Fruit fly (Drosophila melanogaster) whole organism, embryonic: ENCODE results near the gene MFS18.

Experiments
- Blimp-1 ChIP-seq: fragments of 200-800 bp; sonication (Bioruptor generic); optimal IDR thresholded peaks from 3 replicates; lab custom pipeline; 2018; ENCODE audit warnings: missing biosample characterization, missing genetic modification characterization, mild to moderate bottlenecking, moderate library complexity, missing genetic modification reagents
- CG10147 ChIP-seq: fragments of 200-800 bp; sonication (Bioruptor generic); optimal IDR thresholded peaks from 2 replicates; lab custom pipeline; 2019; ENCODE audit warnings: missing biosample characterization, mild to moderate bottlenecking, missing genetic modification characterization, moderate library complexity
- CG10209 ChIP-seq: fragments of 200-800 bp; sonication (Bioruptor generic); optimal IDR thresholded peaks from 3 replicates; lab custom pipeline; 2017; ENCODE audit warnings: missing biosample characterization, mild to moderate bottlenecking, missing genetic modification characterization, missing genetic modification reagents
- CG1024 ChIP-seq: fragments of 200-800 bp; sonication (Bioruptor generic); IDR thresholded peaks from 2 replicates; pipeline ENCODE4 v1.3.6; 2022; ENCODE audit warnings: missing biosample characterization, missing genetic modification characterization
- CG10462 ChIP-seq: fragments of 200-800 bp; sonication (Bioruptor generic); optimal IDR thresholded peaks from 2 replicates; lab custom pipeline; 2016; ENCODE audit warnings: missing biosample characterization, missing genetic modification characterization
- CG10565 ChIP-seq: fragments of 200-800 bp; sonication (Bioruptor generic); optimal IDR thresholded peaks from 3 replicates; lab custom pipeline; 2016; ENCODE audit warnings: missing biosample characterization, mild to moderate bottlenecking, missing genetic modification characterization
- CG12659 ChIP-seq: fragments of 200-800 bp; sonication (Bioruptor generic); optimal IDR thresholded peaks from 3 replicates; lab custom pipeline; 2017; ENCODE audit warnings: mild to moderate bottlenecking, missing biosample characterization, missing genetic modification reagents, missing genetic modification characterization
- CG12769 ChIP-seq: fragments of 200-800 bp; sonication (Bioruptor generic); optimal IDR thresholded peaks from 2 replicates; lab custom pipeline; 2019; ENCODE audit warnings: missing biosample characterization, mild to moderate bottlenecking, missing genetic modification characterization, moderate library complexity
- CG1602 ChIP-seq: fragments of 200-800 bp; sonication (Bioruptor generic); optimal IDR thresholded peaks from 3 replicates; lab custom pipeline; 2016; ENCODE audit warnings: missing biosample characterization, missing genetic modification characterization
- CG16779 ChIP-seq: fragments of 200-800 bp; sonication (Bioruptor generic); IDR thresholded peaks from 2 replicates; pipeline ENCODE4 v1.3.6; 2022; ENCODE audit warnings: missing biosample characterization, missing genetic modification characterization
- CG17568 ChIP-seq: fragments of 200-800 bp; sonication (Bioruptor generic); optimal IDR thresholded peaks from 2 replicates; lab custom pipeline; 2018; ENCODE audit warnings: missing biosample characterization, mild to moderate bottlenecking, missing genetic modification characterization, moderate library complexity
- CG1832 ChIP-seq: fragments of 200-800 bp; sonication (Bioruptor generic); optimal IDR thresholded peaks from 2 replicates; lab custom pipeline; 2017; ENCODE audit warnings: missing biosample characterization, mild to moderate bottlenecking, missing genetic modification characterization, inconsistent platforms
- CG31365 ChIP-seq: fragments of 200-800 bp; sonication (Bioruptor generic); optimal IDR thresholded peaks from 2 replicates; lab custom pipeline; 2018; ENCODE audit warnings: missing biosample characterization, mild to moderate bottlenecking, missing genetic modification characterization
- CG31388 ChIP-seq: fragments of 200-800 bp; sonication (Bioruptor generic); optimal IDR thresholded peaks from 2 replicates; lab custom pipeline; 2016; ENCODE audit warnings: missing biosample characterization, missing genetic modification characterization
- CG32532 ChIP-seq: fragments of 200-800 bp; sonication (Bioruptor generic); IDR thresholded peaks from 2 replicates; pipeline ENCODE4 v1.3.6; 2022; ENCODE audit warnings: missing biosample characterization, missing genetic modification characterization
- CG4360 ChIP-seq: fragments of 200-800 bp; sonication (Bioruptor generic); IDR thresholded peaks from 2 replicates; pipeline ENCODE4 v1.3.6; 2022; ENCODE audit warnings: missing biosample characterization, missing genetic modification characterization
- CG5245 ChIP-seq: fragments of 200-800 bp; sonication (Bioruptor generic); optimal IDR thresholded peaks from 3 replicates; lab custom pipeline; 2016; ENCODE audit warnings: missing biosample characterization, missing genetic modification characterization
- CG6272 ChIP-seq: fragments of 200-800 bp; sonication (Bioruptor generic); IDR thresholded peaks from 2 replicates; pipeline ENCODE4 v1.3.6; 2022; ENCODE audit warnings: missing biosample characterization, missing genetic modification characterization
- CG7357 ChIP-seq: fragments of 200-800 bp; sonication (Bioruptor generic); IDR thresholded peaks from 3 replicates; pipeline ENCODE4 v1.3.6; 2022; ENCODE audit warnings: missing biosample characterization, missing genetic modification characterization
- CG8924 ChIP-seq: fragments of 200-800 bp; optimal IDR thresholded peaks from 3 replicates; lab custom pipeline; 2019; ENCODE audit warnings: missing biosample characterization, mild to moderate bottlenecking, missing genetic modification characterization, moderate library complexity
- Dref ChIP-seq: fragments of 200-800 bp; sonication (Bioruptor generic); IDR thresholded peaks from 2 replicates; pipeline ENCODE4 v1.3.6; 2022; ENCODE audit warnings: missing biosample characterization, missing genetic modification characterization
- Gug ChIP-seq: fragments of 200-800 bp; sonication (Bioruptor generic); IDR thresholded peaks from 4 replicates; pipeline ENCODE4 v1.3.6; 2022; ENCODE audit warnings: missing biosample characterization, missing genetic modification characterization
- H15 ChIP-seq: fragments of 200-800 bp; sonication (Bioruptor generic); IDR thresholded peaks from 3 replicates; pipeline ENCODE4 v1.3.6; 2022; ENCODE audit warnings: missing biosample characterization, missing genetic modification characterization
- H2.0 ChIP-seq: fragments of 200-800 bp; sonication (Bioruptor generic); IDR thresholded peaks from 2 replicates; pipeline ENCODE4 v1.3.6; 2022; ENCODE audit warnings: missing biosample characterization, missing genetic modification characterization
- HmgZ ChIP-seq: fragments of 200-800 bp; sonication (Bioruptor generic); optimal IDR thresholded peaks from 2 replicates; lab custom pipeline; 2018; ENCODE audit warnings: missing biosample characterization, mild to moderate bottlenecking, missing genetic modification characterization
- Lpt ChIP-seq: fragments of >200 bp; optimal IDR thresholded peaks from 2 replicates; lab custom pipeline; 2018; ENCODE audit warnings: missing biosample characterization, missing genetic modification characterization
- Mad ChIP-seq: fragments of 200-800 bp; sonication (Bioruptor generic); optimal IDR thresholded peaks from 2 replicates; lab custom pipeline; 2016; ENCODE audit warnings: missing biosample characterization, missing genetic modification characterization
- Med ChIP-seq: fragments of 200-800 bp; sonication (Bioruptor generic); peaks from one replicate; lab custom pipeline; 2016; ENCODE audit warnings: missing biosample characterization, missing genetic modification characterization, mild to moderate bottlenecking, inconsistent platforms, moderate library complexity
- Poxn ChIP-seq: fragments of 200-800 bp; sonication (Bioruptor generic); IDR thresholded peaks from 2 replicates; pipeline ENCODE4 v1.3.6; 2022; ENCODE audit warnings: missing biosample characterization, missing genetic modification characterization
- Side ChIP-seq: fragments of 200-800 bp; sonication (Bioruptor generic); optimal IDR thresholded peaks from 2 replicates; lab custom pipeline; 2016; ENCODE audit warnings: missing biosample characterization, missing genetic modification characterization
- Sin3A ChIP-seq: fragments of >200 bp; optimal IDR thresholded peaks from 2 replicates; lab custom pipeline; 2018
- YL-1 ChIP-seq: fragments of 200-800 bp; sonication (Bioruptor generic); optimal IDR thresholded peaks from 3 replicates; lab custom pipeline; 2017; ENCODE audit warnings: missing biosample characterization, mild to moderate bottlenecking, missing genetic modification characterization
- ara ChIP-seq: fragments of 200-800 bp; sonication (Bioruptor generic); IDR thresholded peaks from 2 replicates; pipeline ENCODE4 v1.3.6; 2022; ENCODE audit warnings: missing biosample characterization, missing genetic modification characterization
- bowl ChIP-seq: fragments of 200-800 bp; sonication (Bioruptor generic); IDR thresholded peaks from 2 replicates; pipeline ENCODE4 v1.3.6; 2022; ENCODE audit warnings: missing biosample characterization, missing genetic modification characterization
- crc ChIP-seq: fragments of 200-800 bp; sonication (Bioruptor generic); optimal IDR thresholded peaks from 2 replicates; lab custom pipeline; 2016; ENCODE audit warnings: missing biosample characterization, missing genetic modification characterization
- dpn ChIP-seq, 2 experiments: fragments of 200-800 bp; sonication (Bioruptor generic); optimal IDR thresholded peaks; 3 replicates each; lab custom pipeline; 2016; ENCODE audit warnings: missing biosample characterization in 2 of 2, missing genetic modification characterization in 2 of 2
- fd96Cb ChIP-seq: fragments of 200-800 bp; sonication (Bioruptor generic); optimal IDR thresholded peaks from 2 replicates; lab custom pipeline; 2018; ENCODE audit warnings: missing biosample characterization, mild to moderate bottlenecking, missing genetic modification characterization, moderate library complexity
- jing ChIP-seq: fragments of 200-800 bp; sonication (Bioruptor generic); optimal IDR thresholded peaks from 2 replicates; lab custom pipeline; 2018; ENCODE audit warnings: missing biosample characterization, mild to moderate bottlenecking, missing genetic modification characterization
- jumu ChIP-seq: fragments of 200-800 bp; sonication (Bioruptor generic); optimal IDR thresholded peaks from 3 replicates; lab custom pipeline; 2016; ENCODE audit warnings: missing biosample characterization, missing genetic modification characterization
- knrl ChIP-seq: fragments of 200-800 bp; sonication (Bioruptor generic); IDR thresholded peaks from 3 replicates; pipeline ENCODE4 v1.3.6; 2022; ENCODE audit warnings: missing biosample characterization, missing genetic modification characterization; ENCODE audit not compliant: partially characterized antibody
- mld ChIP-seq: fragments of 200-800 bp; sonication (Bioruptor generic); IDR thresholded peaks from 3 replicates; pipeline ENCODE4 v1.3.6; 2022; ENCODE audit warnings: missing biosample characterization, missing genetic modification characterization; ENCODE audit not compliant: partially characterized antibody
- onecut ChIP-seq: fragments of 200-800 bp; sonication (Bioruptor generic); IDR thresholded peaks from 2 replicates; pipeline ENCODE4 v1.3.6; 2022; ENCODE audit warnings: missing biosample characterization, missing genetic modification characterization
- org-1 ChIP-seq: fragments of 200-800 bp; sonication (Bioruptor generic); optimal IDR thresholded peaks from 2 replicates; lab custom pipeline; 2017; ENCODE audit warnings: missing biosample characterization, missing genetic modification characterization
- pfk ChIP-seq: fragments of 200-800 bp; sonication (Bioruptor generic); optimal IDR thresholded peaks from 2 replicates; lab custom pipeline; 2018; ENCODE audit warnings: missing biosample characterization, mild to moderate bottlenecking, missing genetic modification characterization, moderate library complexity
- row ChIP-seq: fragments of 200-800 bp; sonication (Bioruptor generic); IDR thresholded peaks from 3 replicates; pipeline ENCODE4 v1.3.6; 2022; ENCODE audit warnings: missing biosample characterization, missing genetic modification characterization
- sug ChIP-seq: fragments of 200-800 bp; optimal IDR thresholded peaks from 2 replicates; lab custom pipeline; 2019; ENCODE audit warnings: missing biosample characterization, mild to moderate bottlenecking, missing genetic modification characterization, moderate library complexity
- tna ChIP-seq: fragments of 200-800 bp; sonication (Bioruptor generic); IDR thresholded peaks from 2 replicates; pipeline ENCODE4 v1.3.6; 2022; ENCODE audit warnings: missing biosample characterization, missing genetic modification characterization; ENCODE audit not compliant: partially characterized antibody
- vvl ChIP-seq: fragments of 200-800 bp; sonication (Bioruptor generic); IDR thresholded peaks from 2 replicates; pipeline ENCODE4 v1.3.6; 2022; ENCODE audit warnings: missing biosample characterization, missing genetic modification characterization
- yki ChIP-seq: fragments of >200 bp; optimal IDR thresholded peaks from 3 replicates; lab custom pipeline; 2018
- z ChIP-seq: fragments of 200-800 bp; sonication (Bioruptor generic); IDR thresholded peaks from 3 replicates; pipeline ENCODE4 v1.3.6; 2022; ENCODE audit warnings: missing biosample characterization, missing genetic modification characterization

MFS18 gene

dm6 chr2L:4440881-4441737 is 7.3 kb downstream of the MFS18 start, which contains the start of gene CG15431 (continued):
- TF ChIP-seq Gug (GFP tag; lab: Robert Waterston, UW) (peak; percentile 33; the same call in 1 of the 4 replicates), CG32532 (GFP tag; lab: Robert Waterston, UW) (peak; percentile 76), CG8924 (tag; lab: Kevin White, UChicago) (peak; percentile 56), knrl (GFP tag; lab: Robert Waterston, UW) (no peak), CG5245 (GFP tag; lab: Kevin White, UChicago) (peak; percentile 14), yki (lab: Kevin White, UChicago) (no peak), tna (no peak), CG1024 (GFP tag; lab: Robert Waterston, UW) (0 out of 2 replicates have a peak, but pooled peaks have one; percentile 40), CG10209 (GFP tag; lab: Kevin White, UChicago) (peak; percentile 50), YL-1 (GFP tag; lab: Kevin White, UChicago) (no peak), H15 (GFP tag; lab: Robert Waterston, UW) (peak; percentile 65; the same call in 2 of the 3 replicates), CG10565 (GFP tag; lab: Kevin White, UChicago) (no peak), CG1832 (GFP tag; lab: Kevin White, UChicago) (no peak), Med (GFP tag; lab: Kevin White, UChicago) (peak; percentile 94), CG4360 (no peak), mld (no peak), row (peak; percentile 71), Poxn (no peak), fd96Cb (tag; lab: Kevin White, UChicago) (peak; percentile 25), CG10462 (no peak), sug (peak; percentile 37), Mad (GFP tag; lab: Kevin White, UChicago) (peak; percentile 41), Side (GFP tag; lab: Kevin White, UChicago) (no peak), bowl (GFP tag; lab: Robert Waterston, UW) (no peak), CG12769 (tag; lab: Kevin White, UChicago) (no peak), CG6272 (GFP tag; lab: Robert Waterston, UW) (peak; percentile 35; the same call in 1 of the 2 replicates), CG1602 (GFP tag; lab: Kevin White, UChicago) (no peak), jing (peak; percentile 11), Blimp-1 (GFP tag; lab: Kevin White, UChicago) (no peak), vvl (GFP tag; lab: Robert Waterston, UW) (peak; percentile 76), CG7357 (GFP tag; lab: Robert Waterston, UW) (no peak), onecut (peak; percentile 43), dpn (GFP tag; optimal IDR thresholded peaks at IDR 0.05; lab: Kevin White, UChicago) (peak; percentile 47), CG10147 (GFP tag; lab: Kevin White, UChicago) (peak; percentile 28), Sin3A (no peak), CG31365 (no peak), CG16779 (GFP tag; lab: Robert Waterston, UW) (0 out of 2 replicates have a peak, but pooled peaks have one; percentile 63), pfk (GFP tag; lab: Kevin White, UChicago) (no peak), CG12659 (GFP tag; lab: Kevin White, UChicago) (peak; percentile 39), CG31388 (GFP tag; lab: Kevin White, UChicago) (no peak), HmgZ (tag; lab: Kevin White, UChicago) (peak; percentile 24), H2.0 (peak; percentile 57), Lpt (GFP tag; lab: Kevin White, UChicago) (no peak), CG17568 (GFP tag; lab: Kevin White, UChicago) (no peak), crc (GFP tag; lab: Kevin White, UChicago) (no peak), org-1 (no peak), jumu (GFP tag; lab: Kevin White, UChicago) (no peak), ara (no peak), Dref (GFP tag; lab: Robert Waterston, UW) (no peak), z (GFP tag; lab: Robert Waterston, UW) (no peak)
